Worm (Caenorhabditis elegans): ENCODE measurements around the gene T22C8.6.

DNA sequence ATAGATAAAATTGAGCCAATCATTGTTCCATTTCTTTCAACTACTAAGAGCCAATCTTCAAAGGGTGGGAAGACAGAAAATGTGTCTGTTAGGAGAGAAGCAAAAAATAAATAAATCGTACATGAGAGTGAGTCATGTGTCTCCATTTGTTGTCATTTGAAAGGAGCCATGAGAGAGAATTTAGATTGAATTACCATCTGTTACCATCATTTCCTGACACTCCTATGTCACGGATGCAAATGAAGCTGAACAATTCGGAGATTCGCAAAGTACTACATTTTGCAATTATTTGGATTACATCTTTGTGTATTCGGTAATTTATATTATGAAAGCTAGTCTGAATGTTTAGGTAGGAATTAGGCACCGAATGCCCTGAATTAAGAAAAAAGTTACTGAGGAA lies 41.6 kb downstream of the T22C8.6 start:
- TF ChIP-seq him-1 (tag; optimal IDR thresholded peaks at IDR 0.05): no peak
- no peak for TF ChIP-seq dao-5 (tag; optimal IDR thresholded peaks at IDR 0.05)

All from whole organism, L4/young adult.